Fruit fly (Drosophila melanogaster) whole organism, embryonic: ENCODE data around the gene CG14669.

ENCODE experiments used
- Adf1 ChIP-seq: fragments of 200-800 bp; sonication (Bioruptor generic); IDR thresholded peaks from 2 replicates; pipeline ENCODE4 v1.3.6; 2022; ENCODE audit warnings: missing biosample characterization, missing genetic modification characterization
- Atf6 ChIP-seq: fragments of 200-800 bp; sonication (Bioruptor generic); IDR thresholded peaks from 2 replicates; pipeline ENCODE4 v1.3.6; 2022; ENCODE audit warnings: missing biosample characterization, missing genetic modification characterization
- CG10431 ChIP-seq: fragments of 200-800 bp; sonication (Bioruptor generic); optimal IDR thresholded peaks from 3 replicates; lab custom pipeline; 2018; ENCODE audit warnings: missing biosample characterization, mild to moderate bottlenecking, missing genetic modification characterization
- CG10654 ChIP-seq: fragments of 200-800 bp; sonication (Bioruptor generic); optimal IDR thresholded peaks from 2 replicates; lab custom pipeline; 2016; ENCODE audit warnings: missing biosample characterization, missing genetic modification characterization
- CG11504 ChIP-seq: fragments of 200-800 bp; sonication (Bioruptor generic); optimal IDR thresholded peaks from 3 replicates; lab custom pipeline; 2019; ENCODE audit warnings: missing biosample characterization, mild to moderate bottlenecking, missing genetic modification characterization, moderate library complexity
- CG12071 ChIP-seq: fragments of 200-800 bp; sonication (Bioruptor generic); optimal IDR thresholded peaks from 3 replicates; lab custom pipeline; 2018; ENCODE audit warnings: missing biosample characterization, mild to moderate bottlenecking, missing genetic modification characterization
- CG12219 ChIP-seq: fragments of 200-800 bp; sonication (Bioruptor generic); optimal IDR thresholded peaks from 3 replicates; lab custom pipeline; 2018; ENCODE audit warnings: missing biosample characterization, mild to moderate bottlenecking, missing genetic modification characterization
- CG14667 ChIP-seq: fragments of 200-800 bp; sonication (Bioruptor generic); IDR thresholded peaks from 2 replicates; pipeline ENCODE4 v1.3.6; 2022; ENCODE audit warnings: missing biosample characterization, missing genetic modification characterization
- CG15514 ChIP-seq: fragments of 200-800 bp; sonication (Bioruptor generic); optimal IDR thresholded peaks from 3 replicates; lab custom pipeline; 2017; ENCODE audit warnings: missing biosample characterization, missing genetic modification characterization, mild to moderate bottlenecking, moderate library complexity, missing genetic modification reagents
- CG16815 ChIP-seq: fragments of 200-800 bp; sonication (Bioruptor generic); optimal IDR thresholded peaks from 3 replicates; lab custom pipeline; 2017; ENCODE audit warnings: missing biosample characterization, mild to moderate bottlenecking, missing genetic modification characterization
- CG3407 ChIP-seq: fragments of 200-800 bp; sonication (Bioruptor generic); optimal IDR thresholded peaks from 2 replicates; lab custom pipeline; 2018; ENCODE audit warnings: missing biosample characterization, mild to moderate bottlenecking, missing genetic modification characterization
- CG3847 ChIP-seq: fragments of 200-800 bp; sonication (Bioruptor generic); IDR thresholded peaks from 2 replicates; pipeline ENCODE4 v1.3.6; 2022; ENCODE audit warnings: missing biosample characterization, missing genetic modification characterization
- CG4328 ChIP-seq: fragments of 200-800 bp; sonication (Bioruptor generic); optimal IDR thresholded peaks from 3 replicates; lab custom pipeline; 2017; ENCODE audit warnings: missing biosample characterization, missing genetic modification reagents, missing genetic modification characterization
- CG4424 ChIP-seq: fragments of 200-800 bp; sonication (Bioruptor generic); optimal IDR thresholded peaks from 3 replicates; lab custom pipeline; 2016; ENCODE audit warnings: missing biosample characterization, missing genetic modification characterization
- CG5180 ChIP-seq: fragments of 200-800 bp; sonication (Bioruptor generic); optimal IDR thresholded peaks from 3 replicates; lab custom pipeline; 2017; ENCODE audit warnings: missing biosample characterization, missing genetic modification characterization, mild to moderate bottlenecking, moderate library complexity, missing genetic modification reagents
- CG5245 ChIP-seq: fragments of 200-800 bp; sonication (Bioruptor generic); optimal IDR thresholded peaks from 3 replicates; lab custom pipeline; 2016; ENCODE audit warnings: missing biosample characterization, missing genetic modification characterization
- CG6791 ChIP-seq: fragments of 200-800 bp; sonication (Bioruptor generic); IDR thresholded peaks from 3 replicates; pipeline ENCODE4 v1.3.6; 2022; ENCODE audit warnings: missing biosample characterization, missing genetic modification characterization; ENCODE audit not compliant: partially characterized antibody
- CG6813 ChIP-seq: fragments of 200-800 bp; sonication (Bioruptor generic); optimal IDR thresholded peaks from 2 replicates; lab custom pipeline; 2017; ENCODE audit warnings: missing biosample characterization, missing genetic modification characterization, mild to moderate bottlenecking, moderate library complexity, missing genetic modification reagents
- CG9817 ChIP-seq: fragments of 200-800 bp; sonication (Bioruptor generic); optimal IDR thresholded peaks from 2 replicates; lab custom pipeline; 2018; ENCODE audit warnings: missing biosample characterization, mild to moderate bottlenecking, missing genetic modification characterization, moderate library complexity
- CG9932 ChIP-seq: fragments of 200-800 bp; sonication (Bioruptor generic); IDR thresholded peaks from 2 replicates; pipeline ENCODE4 v1.3.6; 2022; ENCODE audit warnings: missing biosample characterization, missing genetic modification characterization
- CrebB ChIP-seq: fragments of 200-800 bp; sonication (Bioruptor generic); optimal IDR thresholded peaks from 3 replicates; lab custom pipeline; 2018; ENCODE audit warnings: missing biosample characterization, mild to moderate bottlenecking, missing genetic modification characterization
- Drgx ChIP-seq: fragments of 200-800 bp; sonication (Bioruptor generic); IDR thresholded peaks from 2 replicates; pipeline ENCODE4 v1.3.6; 2022; ENCODE audit warnings: missing biosample characterization, missing genetic modification characterization
- Hey ChIP-seq: fragments of 200-800 bp; sonication (Bioruptor generic); optimal IDR thresholded peaks from 3 replicates; lab custom pipeline; 2018; ENCODE audit warnings: missing biosample characterization, mild to moderate bottlenecking, missing genetic modification characterization
- HmgZ ChIP-seq: fragments of 200-800 bp; sonication (Bioruptor generic); optimal IDR thresholded peaks from 2 replicates; lab custom pipeline; 2018; ENCODE audit warnings: missing biosample characterization, mild to moderate bottlenecking, missing genetic modification characterization
- NC2β ChIP-seq: fragments of 200-800 bp; sonication (Bioruptor generic); optimal IDR thresholded peaks from 2 replicates; lab custom pipeline; 2016; ENCODE audit warnings: missing biosample characterization, missing genetic modification characterization
- Optix ChIP-seq: fragments of 200-800 bp; sonication (Bioruptor generic); IDR thresholded peaks from 3 replicates; pipeline ENCODE4 v1.3.6; 2022; ENCODE audit warnings: missing biosample characterization, missing genetic modification characterization
- Trl ChIP-seq, 3 experiments: fragments of >200 bp in 2 of 3; fragments of 200-800 bp in 1 of 3; sonication (Bioruptor generic) in 1 of 3; optimal IDR thresholded peaks; 2 replicates in 1 of 3; 3 replicates in 2 of 3; lab custom pipeline; 2016 to 2017; ENCODE audit warnings: missing biosample characterization in 1 of 3, missing genetic modification characterization in 1 of 3
- Usf ChIP-seq: fragments of 200-800 bp; sonication (Bioruptor generic); optimal IDR thresholded peaks from 2 replicates; lab custom pipeline; 2017; ENCODE audit warnings: missing genotype, missing biosample characterization, missing genetic modification characterization
- chif ChIP-seq, 2 experiments: fragments of 200-800 bp; sonication (Bioruptor generic); optimal IDR thresholded peaks; 3 replicates each; lab custom pipeline; 2016; ENCODE audit warnings: missing biosample characterization in 2 of 2, missing genetic modification characterization in 2 of 2
- chm ChIP-seq: fragments of 200-800 bp; sonication (Bioruptor generic); IDR thresholded peaks from 2 replicates; pipeline ENCODE4 v1.3.6; 2022; ENCODE audit warnings: missing biosample characterization, missing genetic modification characterization
- exex ChIP-seq: fragments of 200-800 bp; sonication (Bioruptor generic); optimal IDR thresholded peaks from 4 replicates; lab custom pipeline; 2018; ENCODE audit warnings: missing biosample characterization, mild to moderate bottlenecking, missing genetic modification characterization, moderate library complexity
- gce ChIP-seq: fragments of 200-800 bp; sonication (Bioruptor generic); IDR thresholded peaks from 3 replicates; pipeline ENCODE4 v1.3.6; 2022; ENCODE audit warnings: missing biosample characterization, missing genetic modification characterization
- gem ChIP-seq: fragments of 200-800 bp; sonication (Bioruptor generic); optimal IDR thresholded peaks from 2 replicates; lab custom pipeline; 2019; ENCODE audit warnings: missing biosample characterization, mild to moderate bottlenecking, missing genetic modification characterization, moderate library complexity
- hb ChIP-seq: fragments of 200-800 bp; sonication (Bioruptor generic); IDR thresholded peaks from 3 replicates; pipeline ENCODE4 v1.3.6; 2022; ENCODE audit warnings: missing biosample characterization, missing genetic modification characterization; ENCODE audit not compliant: partially characterized antibody
- hth ChIP-seq: fragments of >200 bp; optimal IDR thresholded peaks from 2 replicates; lab custom pipeline; 2017; ENCODE audit warnings: inconsistent platforms
- mirr ChIP-seq: fragments of 200-800 bp; sonication (Bioruptor generic); optimal IDR thresholded peaks from 3 replicates; lab custom pipeline; 2018; ENCODE audit warnings: missing biosample characterization, mild to moderate bottlenecking, missing genetic modification characterization
- nau ChIP-seq: fragments of 200-800 bp; sonication (Bioruptor generic); optimal IDR thresholded peaks from 3 replicates; lab custom pipeline; 2017; ENCODE audit warnings: missing biosample characterization, mild to moderate bottlenecking, missing genetic modification characterization, missing genetic modification reagents
- pnt ChIP-seq: fragments of 200-800 bp; sonication (Bioruptor generic); optimal IDR thresholded peaks from 3 replicates; lab custom pipeline; 2016; ENCODE audit warnings: missing biosample characterization, missing genetic modification characterization
- pros ChIP-seq: fragments of 200-800 bp; sonication (Bioruptor generic); optimal IDR thresholded peaks from 3 replicates; lab custom pipeline; 2019; ENCODE audit warnings: missing biosample characterization, mild to moderate bottlenecking, missing genetic modification characterization, moderate library complexity
- pzg ChIP-seq: fragments of 200-800 bp; sonication (Bioruptor generic); optimal IDR thresholded peaks from 3 replicates; lab custom pipeline; 2018; ENCODE audit warnings: missing biosample characterization, mild to moderate bottlenecking, missing genetic modification characterization, moderate library complexity
- sim ChIP-seq: fragments of 200-800 bp; sonication (Bioruptor generic); IDR thresholded peaks from 2 replicates; pipeline ENCODE4 v1.3.6; 2022; ENCODE audit warnings: missing biosample characterization, missing genetic modification characterization
- sna ChIP-seq: fragments of 200-800 bp; sonication (Bioruptor generic); IDR thresholded peaks from 2 replicates; pipeline ENCODE4 v1.3.6; 2022; ENCODE audit warnings: missing biosample characterization, missing genetic modification characterization; ENCODE audit not compliant: partially characterized antibody
- ssp ChIP-seq: fragments of 200-800 bp; sonication (Bioruptor generic); IDR thresholded peaks from 2 replicates; pipeline ENCODE4 v1.3.6; 2022; ENCODE audit warnings: missing biosample characterization, missing genetic modification characterization
- tap ChIP-seq: fragments of 200-800 bp; optimal IDR thresholded peaks from 3 replicates; lab custom pipeline; 2019; ENCODE audit warnings: missing biosample characterization, mild to moderate bottlenecking, missing genetic modification characterization, moderate library complexity
- tio ChIP-seq: fragments of 200-800 bp; sonication (Bioruptor generic); optimal IDR thresholded peaks from 2 replicates; lab custom pipeline; 2017; ENCODE audit warnings: missing biosample characterization, missing genetic modification characterization, inconsistent platforms
- wek ChIP-seq: fragments of 200-800 bp; sonication (Bioruptor generic); optimal IDR thresholded peaks from 3 replicates; lab custom pipeline; 2018; ENCODE audit warnings: missing biosample characterization, mild to moderate bottlenecking, missing genetic modification characterization, moderate library complexity
- z ChIP-seq: fragments of 200-800 bp; sonication (Bioruptor generic); IDR thresholded peaks from 3 replicates; pipeline ENCODE4 v1.3.6; 2022; ENCODE audit warnings: missing biosample characterization, missing genetic modification characterization
- zen2 ChIP-seq: fragments of 200-800 bp; sonication (Bioruptor generic); IDR thresholded peaks from 3 replicates; pipeline ENCODE4 v1.3.6; 2022; ENCODE audit warnings: missing biosample characterization, missing genetic modification characterization; ENCODE audit not compliant: partially characterized antibody

CG14669 gene

DNA sequence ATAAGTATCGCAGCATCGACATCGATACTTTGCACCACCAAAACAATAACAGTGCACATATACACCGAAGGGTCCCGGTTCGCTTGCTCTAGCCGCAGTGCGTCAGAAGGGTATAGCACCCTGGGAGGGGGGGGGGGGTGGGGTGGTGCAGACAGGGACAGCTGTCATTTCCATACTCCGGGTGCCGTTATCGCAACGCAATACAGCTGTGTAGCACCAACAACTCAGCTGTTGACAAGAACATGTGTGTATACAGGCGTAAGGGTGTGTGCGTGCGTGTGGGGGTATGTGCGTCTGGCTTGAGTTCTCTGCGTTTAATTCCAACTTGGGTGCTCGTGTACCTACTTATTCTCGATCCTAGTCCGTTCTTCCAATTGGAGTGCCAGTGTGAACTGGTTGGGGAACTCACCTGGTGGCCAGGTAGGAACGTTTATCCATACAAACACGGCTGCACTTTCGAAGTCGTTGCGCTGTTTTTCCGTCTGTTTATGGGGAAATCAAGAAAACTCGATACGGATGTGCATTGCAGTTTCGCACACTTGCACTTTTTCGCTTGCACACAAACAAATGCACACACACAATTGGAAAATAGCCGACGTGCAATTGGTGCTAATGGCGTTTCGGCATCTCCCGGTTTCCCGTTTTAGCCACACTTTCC lies 46.7 kb upstream of the CG14669 start:
- TF ChIP-seq Optix (no peak), CG3407 (GFP tag; lab: Kevin White, UChicago) (peak; percentile 12), CG3847 (GFP tag; lab: Robert Waterston, UW) (no peak), CG10431 (peak; percentile 8), tio (GFP tag; lab: Kevin White, UChicago) (no peak), Drgx (GFP tag; lab: Robert Waterston, UW) (peak; percentile 24; the same call in 1 of the 2 replicates), tap (peak; percentile 31), Atf6 (GFP tag; lab: Robert Waterston, UW) (0 out of 2 replicates have a peak, but pooled peaks have one; percentile 27), CG16815 (GFP tag; lab: Kevin White, UChicago) (no peak), chm (GFP tag; lab: Robert Waterston, UW) (peak; percentile 66), NC2β (GFP tag; lab: Kevin White, UChicago) (no peak), CG10654 (GFP tag; lab: Kevin White, UChicago) (no peak), hth (lab: Kevin White, UChicago) (no peak), CG11504 (tag; lab: Kevin White, UChicago) (no peak), HmgZ (tag; lab: Kevin White, UChicago) (peak; percentile 0), z (GFP tag; lab: Robert Waterston, UW) (no peak), CG5245 (GFP tag; lab: Kevin White, UChicago) (no peak), pros (GFP tag; lab: Kevin White, UChicago) (peak; percentile 83), wek (peak; percentile 65), zen2 (peak; percentile 52; the same call in 2 of the 3 replicates), CG14667 (peak; percentile 16; the same call in 1 of the 2 replicates), sna (peak; percentile 28; the same call in 1 of the 2 replicates), Adf1 (peak; percentile 19; the same call in 1 of the 2 replicates), pnt (GFP tag; lab: Kevin White, UChicago) (no peak), nau (GFP tag; lab: Kevin White, UChicago) (peak; percentile 20), CG5180 (peak; percentile 0), Hey (tag; lab: Kevin White, UChicago) (peak; percentile 55), Usf (GFP tag; lab: Kevin White, UChicago) (no peak), hb (no peak), CG9932 (GFP tag; lab: Robert Waterston, UW) (0 out of 2 replicates have a peak, but pooled peaks have one; percentile 7), gce (GFP tag; lab: Robert Waterston, UW) (0 out of 3 replicates have a peak, but pooled peaks have one; percentile 33), gem (tag; lab: Kevin White, UChicago) (no peak), CG12071 (GFP tag; lab: Kevin White, UChicago) (peak; percentile 36), CG15514 (GFP tag; lab: Kevin White, UChicago) (peak; percentile 49), CrebB (no peak), ssp (GFP tag; lab: Robert Waterston, UW) (no peak), chif (GFP tag; optimal IDR thresholded peaks at IDR 0.05; lab: Kevin White, UChicago) (no peak), CG6813 (GFP tag; lab: Kevin White, UChicago) (peak; percentile 8), CG12219 (GFP tag; lab: Kevin White, UChicago) (no peak), CG4424 (GFP tag; lab: Kevin White, UChicago) (no peak), CG6791 (GFP tag; lab: Robert Waterston, UW) (peak; percentile 46; the same call in 2 of the 3 replicates), exex (peak; percentile 21), CG4328 (GFP tag; lab: Kevin White, UChicago) (peak; percentile 53), pzg (GFP tag; lab: Kevin White, UChicago) (peak; percentile 3), CG9817 (tag; lab: Kevin White, UChicago) (peak; percentile 7), sim (GFP tag; lab: Robert Waterston, UW) (no peak), Trl (optimal IDR thresholded peaks at IDR 0.05; lab: Kevin White, UChicago) (no peak), Trl (GFP tag; optimal IDR thresholded peaks at IDR 0.05; lab: Kevin White, UChicago) (no peak), mirr (GFP tag; lab: Kevin White, UChicago) (peak; percentile 87)
